Worm (Caenorhabditis elegans) whole organism, L1 larva: ENCODE data around the gene B0545.4.
A peak's percentile ranks its signal among the peaks of the same experiment; 100 is the strongest.

ENCODE experiments used
- C04F5.9 ChIP-seq: sonication (generic microtip); optimal IDR thresholded peaks from 2 replicates; lab custom pipeline; 2016; ENCODE audit warnings: missing genetic modification characterization, missing compliant biosample characterization
- C16A3.4 ChIP-seq: fragments of 150-350 bp; optimal IDR thresholded peaks from 2 replicates; lab custom pipeline; 2014; ENCODE audit warnings: missing biosample characterization, missing genetic modification characterization
- F16B12.6 ChIP-seq: fragments of 150-350 bp; optimal IDR thresholded peaks from 2 replicates; lab custom pipeline; 2014; ENCODE audit warnings: missing biosample characterization, missing genetic modification characterization
- Y116A8C.19 ChIP-seq: sonication (generic microtip); optimal IDR thresholded peaks from 2 replicates; lab custom pipeline; 2016; ENCODE audit warnings: missing compliant biosample characterization, missing genetic modification characterization, borderline replicate concordance
- aha-1 ChIP-seq: fragments of 150-350 bp; optimal IDR thresholded peaks from 2 replicates; lab custom pipeline; 2014; ENCODE audit warnings: missing biosample characterization, missing genetic modification characterization
- alr-1 ChIP-seq: fragments of 200-800 bp; sonication (Bioruptor generic); optimal IDR thresholded peaks from 2 replicates; lab custom pipeline; 2018; ENCODE audit warnings: borderline replicate concordance, mild to moderate bottlenecking, missing genetic modification characterization, missing compliant biosample characterization
- blmp-1 ChIP-seq: fragments of 150-350 bp; optimal IDR thresholded peaks from 2 replicates; lab custom pipeline; 2014; ENCODE audit warnings: missing biosample characterization, missing genetic modification characterization
- ceh-8 ChIP-seq: fragments of 200-800 bp; sonication (Bioruptor generic); optimal IDR thresholded peaks from 2 replicates; lab custom pipeline; 2018; ENCODE audit warnings: mild to moderate bottlenecking, missing genetic modification characterization, moderate library complexity, missing compliant biosample characterization
- ceh-82 ChIP-seq, 3 experiments: fragments of 150-350 bp in 1 of 3; sonication (generic microtip) in 2 of 3; optimal IDR thresholded peaks; 2 replicates each; lab custom pipeline; 2014 to 2017; ENCODE audit warnings: missing biosample characterization in 3 of 3, missing genetic modification characterization in 3 of 3
- ceh-88 ChIP-seq: fragments of 200-800 bp; sonication (Bioruptor generic); IDR thresholded peaks from 2 replicates; pipeline ENCODE4 v1.3.6; 2022; ENCODE audit warnings: missing genetic modification characterization, missing compliant biosample characterization
- ceh-90 ChIP-seq: sonication (generic microtip); optimal IDR thresholded peaks from 2 replicates; lab custom pipeline; 2016; ENCODE audit warnings: missing genetic modification characterization, missing compliant biosample characterization
- ces-1 ChIP-seq: fragments of 150-350 bp; optimal IDR thresholded peaks from 2 replicates; lab custom pipeline; 2014; ENCODE audit warnings: missing biosample characterization, missing genetic modification reagents, missing genetic modification characterization
- dpl-1 ChIP-seq, 3 experiments: fragments of 150-350 bp in 2 of 3; sonication (generic microtip) in 1 of 3; optimal IDR thresholded peaks; 2 replicates each; lab custom pipeline; 2014 to 2017; ENCODE audit warnings: missing biosample characterization in 3 of 3, missing genetic modification characterization in 3 of 3, missing genetic modification reagents in 3 of 3
- efl-3 ChIP-seq: fragments of 200-800 bp; sonication (Bioruptor generic); optimal IDR thresholded peaks from 2 replicates; lab custom pipeline; 2018; ENCODE audit warnings: mild to moderate bottlenecking, missing genetic modification characterization, missing compliant biosample characterization
- egl-13 ChIP-seq: sonication (generic microtip); optimal IDR thresholded peaks from 2 replicates; lab custom pipeline; 2016; ENCODE audit warnings: missing genotype, missing genetic modification reagents, missing genetic modification characterization, missing compliant biosample characterization
- egl-27 ChIP-seq, 2 experiments: fragments of 150-350 bp in 1 of 2; sonication (generic microtip); optimal IDR thresholded peaks; 3 replicates each; lab custom pipeline; 2017 to 2018; ENCODE audit warnings: missing biosample characterization in 2 of 2, missing genetic modification characterization in 2 of 2, missing genetic modification reagents in 2 of 2
- elt-2 ChIP-seq: sonication (generic microtip); optimal IDR thresholded peaks from 2 replicates; lab custom pipeline; 2016; ENCODE audit warnings: missing genetic modification characterization, mild to moderate bottlenecking, inconsistent platforms, missing compliant biosample characterization, missing genetic modification reagents
- ets-5 ChIP-seq: fragments of 200-800 bp; sonication (Bioruptor generic); IDR thresholded peaks from 2 replicates; pipeline ENCODE4 v1.3.6; 2022; ENCODE audit warnings: missing genetic modification characterization, missing compliant biosample characterization
- fkh-10 ChIP-seq: sonication (generic microtip); optimal IDR thresholded peaks from 2 replicates; lab custom pipeline; 2017; ENCODE audit warnings: missing biosample characterization, missing genetic modification reagents, missing genetic modification characterization
- fkh-4 ChIP-seq: sonication (generic microtip); optimal IDR thresholded peaks from 2 replicates; lab custom pipeline; 2016; ENCODE audit warnings: missing compliant biosample characterization, missing genetic modification characterization, borderline replicate concordance
- grh-1 ChIP-seq: fragments of 200-800 bp; sonication (Bioruptor generic); IDR thresholded peaks from 2 replicates; pipeline ENCODE4 v1.3.6; 2022; ENCODE audit warnings: missing genetic modification reagents, missing genetic modification characterization, missing compliant biosample characterization
- hlh-17 ChIP-seq: fragments of 200-800 bp; sonication (Bioruptor generic); optimal IDR thresholded peaks from 2 replicates; lab custom pipeline; 2018; ENCODE audit warnings: missing genetic modification characterization, mild to moderate bottlenecking, missing compliant biosample characterization, moderate library complexity, borderline replicate concordance
- hlh-4 ChIP-seq: sonication (generic microtip); optimal IDR thresholded peaks from 2 replicates; lab custom pipeline; 2016; ENCODE audit warnings: mild to moderate bottlenecking, missing genetic modification characterization, missing compliant biosample characterization
- irx-1 ChIP-seq: sonication (generic microtip); optimal IDR thresholded peaks from 2 replicates; lab custom pipeline; 2016; ENCODE audit warnings: missing genetic modification characterization, missing compliant biosample characterization
- isw-1 ChIP-seq: fragments of 200-800 bp; sonication (Bioruptor generic); IDR thresholded peaks from 2 replicates; pipeline ENCODE4 v1.3.6; 2022; ENCODE audit warnings: missing genetic modification characterization, missing compliant biosample characterization
- jun-1 ChIP-seq: fragments of 150-350 bp; optimal IDR thresholded peaks from 2 replicates; lab custom pipeline; 2014; ENCODE audit warnings: missing biosample characterization, missing genetic modification reagents, missing genetic modification characterization
- lin-13 ChIP-seq: fragments of 150-350 bp; optimal IDR thresholded peaks from 2 replicates; lab custom pipeline; 2014; ENCODE audit warnings: missing biosample characterization, missing genetic modification reagents, missing genetic modification characterization
- lin-35 ChIP-seq, 2 experiments: fragments of 150-350 bp; optimal IDR thresholded peaks; 2 replicates each; lab custom pipeline; 2014; ENCODE audit warnings: missing biosample characterization in 2 of 2, missing genetic modification characterization in 2 of 2, missing genetic modification reagents in 2 of 2
- lin-39 ChIP-seq: fragments of 150-350 bp; optimal IDR thresholded peaks from 2 replicates; lab custom pipeline; 2014; ENCODE audit warnings: missing biosample characterization, missing genetic modification reagents, missing genetic modification characterization
- lsy-2 ChIP-seq, 2 experiments: fragments of 150-350 bp; optimal IDR thresholded peaks; 2 replicates each; lab custom pipeline; 2014; ENCODE audit warnings: missing biosample characterization in 2 of 2, missing genetic modification characterization in 2 of 2
- nhr-12 ChIP-seq: sonication (generic microtip); optimal IDR thresholded peaks from 2 replicates; lab custom pipeline; 2017; ENCODE audit warnings: missing biosample characterization, missing genetic modification characterization
- nhr-19 ChIP-seq: fragments of 200-800 bp; sonication (Bioruptor generic); conservative IDR thresholded peaks from 2 replicates; pipeline ENCODE4 v1.3.6; 2022; ENCODE audit warnings: missing genetic modification characterization, missing compliant biosample characterization
- nhr-237 ChIP-seq: fragments of 150-350 bp; optimal IDR thresholded peaks from 2 replicates; lab custom pipeline; 2014; ENCODE audit warnings: missing biosample characterization, missing genetic modification characterization
- nhr-47 ChIP-seq: sonication (generic microtip); optimal IDR thresholded peaks from 2 replicates; lab custom pipeline; 2016; ENCODE audit warnings: mild to moderate bottlenecking, missing genetic modification characterization, moderate library complexity, missing compliant biosample characterization
- pax-3 ChIP-seq: fragments of 200-800 bp; sonication (Bioruptor generic); optimal IDR thresholded peaks from 2 replicates; lab custom pipeline; 2018; ENCODE audit warnings: mild to moderate bottlenecking, missing genetic modification characterization, moderate library complexity, missing compliant biosample characterization
- pqm-1 ChIP-seq: sonication (generic microtip); optimal IDR thresholded peaks from 3 replicates; lab custom pipeline; 2017; ENCODE audit warnings: missing biosample characterization, missing genetic modification characterization
- skn-1 ChIP-seq: fragments of 150-350 bp; optimal IDR thresholded peaks from 2 replicates; lab custom pipeline; 2014; ENCODE audit warnings: missing biosample characterization, missing genetic modification characterization
- sptf-1 ChIP-seq: fragments of 150-350 bp; optimal IDR thresholded peaks from 2 replicates; lab custom pipeline; 2014; ENCODE audit warnings: missing biosample characterization, missing genetic modification characterization
- sup-37 ChIP-seq: fragments of 200-800 bp; sonication (Bioruptor generic); optimal IDR thresholded peaks from 2 replicates; lab custom pipeline; 2018; ENCODE audit warnings: mild to moderate bottlenecking, missing genetic modification characterization, missing compliant biosample characterization
- unc-30 ChIP-seq: sonication (generic microtip); optimal IDR thresholded peaks from 2 replicates; lab custom pipeline; 2017; ENCODE audit warnings: missing biosample characterization, missing genetic modification characterization
- unc-62 ChIP-seq: fragments of 150-350 bp; optimal IDR thresholded peaks from 2 replicates; lab custom pipeline; 2014; ENCODE audit warnings: missing biosample characterization, missing genetic modification reagents, missing genetic modification characterization
- unc-86 ChIP-seq: sonication (generic microtip); optimal IDR thresholded peaks from 2 replicates; lab custom pipeline; 2016; ENCODE audit warnings: missing genetic modification characterization, missing compliant biosample characterization
- vab-15 ChIP-seq: sonication (generic microtip); optimal IDR thresholded peaks from 2 replicates; lab custom pipeline; 2017; ENCODE audit warnings: missing genotype, mild to moderate bottlenecking, missing genetic modification characterization, missing compliant biosample characterization
- xbp-1 ChIP-seq: sonication (generic microtip); optimal IDR thresholded peaks from 2 replicates; lab custom pipeline; 2016; ENCODE audit warnings: missing genetic modification characterization, missing compliant biosample characterization
- zag-1 ChIP-seq: fragments of 150-350 bp; optimal IDR thresholded peaks from 2 replicates; lab custom pipeline; 2014; ENCODE audit warnings: missing biosample characterization, missing genetic modification characterization
- zip-4 ChIP-seq: fragments of 200-800 bp; sonication (Bioruptor generic); optimal IDR thresholded peaks from 2 replicates; lab custom pipeline; 2018; ENCODE audit warnings: mild to moderate bottlenecking, missing genetic modification characterization, moderate library complexity, missing compliant biosample characterization

The B0545.4 gene

DNA sequence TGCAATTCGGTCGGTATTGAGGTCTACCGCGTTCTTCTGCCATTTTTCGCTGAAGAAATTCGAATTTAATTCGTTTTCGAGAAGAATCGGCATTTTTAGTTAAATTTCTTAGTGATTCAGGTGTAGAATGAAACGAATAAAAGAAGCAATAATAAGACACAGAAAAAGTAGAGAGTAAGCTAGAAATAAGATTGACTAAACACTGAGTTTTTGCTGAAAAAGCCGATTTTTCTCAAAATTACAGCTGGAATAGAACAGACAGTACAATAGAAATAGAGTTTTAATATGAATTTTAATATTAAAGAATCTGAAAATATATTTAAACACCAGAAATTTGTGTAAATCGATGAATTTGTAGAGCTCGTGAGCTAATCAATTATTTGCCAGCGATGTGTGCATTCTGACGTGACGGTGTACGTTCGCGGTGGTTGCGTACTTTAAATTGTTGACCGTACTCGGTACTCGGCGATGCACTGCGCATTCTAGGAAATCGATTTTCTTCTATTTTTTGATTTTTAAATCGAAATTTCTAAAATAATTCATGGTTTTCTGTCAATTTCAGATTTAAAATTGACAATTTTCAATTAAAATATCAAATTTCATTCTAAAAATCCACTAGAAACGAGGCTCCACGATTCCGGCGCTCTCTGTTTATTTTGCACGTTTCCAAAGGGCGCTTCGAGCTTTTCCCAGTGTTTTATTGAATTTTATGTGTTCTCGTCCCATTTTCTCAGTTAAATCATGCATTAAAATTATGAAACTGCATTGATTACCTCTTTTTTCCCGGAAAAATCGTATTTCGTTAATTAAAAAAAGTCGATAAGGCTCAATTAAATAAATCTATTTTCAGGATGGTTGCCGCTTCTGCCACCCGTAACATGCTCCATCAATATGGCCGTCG is 16.9 kb upstream of the B0545.4 start, which contains the start of the genes grld-1 and cox-6C (continued):
- TF ChIP-seq egl-27 (tag; optimal IDR thresholded peaks at IDR 0.05; lab: Kevin White, UChicago) (no peak), irx-1 (tag; lab: Kevin White, UChicago) (peak; percentile 48), nhr-19 (GFP tag; lab: Robert Waterston, UW) (peak; percentile 52), pax-3 (tag; lab: Kevin White, UChicago) (no peak), unc-62 (no peak), ces-1 (GFP tag; lab: Kevin White, UChicago) (no peak), lsy-2 (tag; optimal IDR thresholded peaks at IDR 0.05; lab: Kevin White, UChicago) (peak; percentile 94 to 98), ceh-82 (tag; optimal IDR thresholded peaks at IDR 0.05; lab: Kevin White, UChicago) (peak; percentile 24 to 55 (median 31)), blmp-1 (tag; lab: Kevin White, UChicago) (no peak), unc-86 (peak; percentile 75), elt-2 (tag; lab: Kevin White, UChicago) (no peak), C04F5.9 (tag; lab: Kevin White, UChicago) (no peak), hlh-4 (tag; lab: Kevin White, UChicago) (no peak), jun-1 (tag; lab: Kevin White, UChicago) (peak; percentile 7), unc-30 (tag; lab: Kevin White, UChicago) (no peak), zip-4 (GFP tag; lab: Kevin White, UChicago) (no peak), lin-39 (tag; lab: Kevin White, UChicago) (no peak), sptf-1 (tag; lab: Kevin White, UChicago) (no peak), hlh-17 (no peak), egl-13 (peak; percentile 19), C16A3.4 (tag; lab: Kevin White, UChicago) (peak; percentile 60), ceh-90 (no peak), F16B12.6 (tag; lab: Kevin White, UChicago) (peak; percentile 86), aha-1 (tag; lab: Kevin White, UChicago) (no peak), nhr-12 (tag; lab: Kevin White, UChicago) (no peak), ceh-88 (GFP tag; lab: Robert Waterston, UW) (no peak), ceh-8 (GFP tag; lab: Kevin White, UChicago) (no peak), pqm-1 (tag; lab: Kevin White, UChicago) (no peak), grh-1 (GFP tag; lab: Robert Waterston, UW) (no peak), nhr-237 (no peak), dpl-1 (GFP tag; optimal IDR thresholded peaks at IDR 0.05; lab: Kevin White, UChicago) (peak; percentile 46 to 70 (median 54)), lin-35 (GFP tag; optimal IDR thresholded peaks at IDR 0.05; lab: Kevin White, UChicago) (peak; percentile 66 to 71), alr-1 (tag; lab: Kevin White, UChicago) (no peak)

DNA sequence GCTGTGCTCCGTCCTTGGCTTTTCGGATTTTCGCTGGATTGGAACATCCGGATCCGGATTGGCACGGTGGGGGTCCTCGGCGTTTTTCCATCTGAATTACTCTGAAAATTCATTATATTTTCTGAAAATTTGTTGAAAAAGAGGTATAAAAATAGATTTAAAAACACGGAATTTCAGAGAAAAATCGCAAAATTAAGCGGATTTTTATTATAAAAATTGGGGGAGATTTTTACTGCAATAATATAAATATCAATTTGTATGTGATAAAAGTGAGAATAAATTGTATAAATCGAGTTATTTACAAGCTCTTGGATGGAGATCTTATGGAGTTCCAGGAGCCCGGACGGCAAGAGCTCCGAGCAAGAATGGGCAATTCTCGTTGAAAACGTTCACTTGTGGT is 12.4 kb upstream of the B0545.4 start, which contains the start of gene tut-1:
Gene tut-1 (minus strand): TSS at position 101 of the 400 bp plus-strand sequence.
- TF ChIP-seq skn-1 (tag; lab: Kevin White, UChicago) (no peak), F16B12.6 (tag; lab: Kevin White, UChicago) (no peak), fkh-10 (GFP tag; lab: Kevin White, UChicago) (no peak), grh-1 (GFP tag; lab: Robert Waterston, UW) (no peak), Y116A8C.19 (tag; lab: Kevin White, UChicago) (no peak), ets-5 (no peak)

DNA sequence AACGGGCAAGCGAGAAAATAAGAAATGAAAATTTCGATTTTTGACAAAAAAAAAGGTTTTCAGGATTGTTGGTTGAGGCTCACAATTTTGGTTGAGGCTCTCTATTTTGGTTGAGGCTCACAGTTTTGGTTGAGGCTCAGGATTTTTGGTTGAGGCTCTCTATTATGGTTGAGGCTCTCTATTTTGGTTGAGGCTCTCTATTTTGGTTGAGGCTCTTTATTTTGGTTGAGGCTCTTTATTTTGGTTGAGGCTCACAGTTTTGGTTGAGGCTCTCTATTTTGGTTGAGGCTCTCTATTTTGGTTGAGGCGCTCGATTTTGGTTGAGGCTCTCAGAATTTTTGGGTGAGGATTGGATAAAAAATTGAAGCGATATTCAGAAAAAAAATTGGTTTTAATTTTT is 10.6 kb upstream of the B0545.4 start:
- TF ChIP-seq aha-1 (tag; lab: Kevin White, UChicago) (no peak), sup-37 (no peak), isw-1 (GFP tag; lab: Robert Waterston, UW) (no peak), xbp-1 (tag; lab: Kevin White, UChicago) (no peak), nhr-47 (no peak), unc-30 (tag; lab: Kevin White, UChicago) (no peak), Y116A8C.19 (tag; lab: Kevin White, UChicago) (no peak), lin-13 (no peak), jun-1 (tag; lab: Kevin White, UChicago) (no peak), grh-1 (GFP tag; lab: Robert Waterston, UW) (no peak), zag-1 (no peak), pax-3 (tag; lab: Kevin White, UChicago) (no peak), fkh-4 (tag; lab: Kevin White, UChicago) (no peak), efl-3 (no peak), unc-86 (no peak), alr-1 (tag; lab: Kevin White, UChicago) (no peak), ceh-82 (tag; optimal IDR thresholded peaks at IDR 0.05; lab: Kevin White, UChicago) (no peak), vab-15 (tag; lab: Kevin White, UChicago) (no peak)
